Fruit fly (Drosophila melanogaster): ENCODE data around the gene CG42675.

CG42675 gene

dm6 chr3R:5791497-5791896 is 21.9 kb upstream of the CG42675 start, which contains the start of gene Hpf1 (continued):
- peak; percentile 73 for TF ChIP-seq CG4360 (GFP tag; IDR thresholded peaks at IDR 0.05)
- peak; percentile 99 for TF ChIP-seq gro (GFP tag; optimal IDR thresholded peaks at IDR 0.05)
- peak; percentile 96 for TF ChIP-seq CG17328 (GFP tag; IDR thresholded peaks at IDR 0.05)
- peak; percentile 84 for TF ChIP-seq CG2116 (GFP tag; optimal IDR thresholded peaks at IDR 0.05)
- peak; percentile 97 for TF ChIP-seq CG1603 (tag; optimal IDR thresholded peaks at IDR 0.05)
- TF ChIP-seq D19A (tag; optimal IDR thresholded peaks at IDR 0.05): peak; percentile 94
- peak; percentile 51 for TF ChIP-seq pfk (GFP tag; optimal IDR thresholded peaks at IDR 0.05)
- no peak for TF ChIP-seq mld (GFP tag; IDR thresholded peaks at IDR 0.05; ENCODE audit: partially characterized antibody)
- peak; percentile 97 for TF ChIP-seq CG10267 (tag; optimal IDR thresholded peaks at IDR 0.05)
- TF ChIP-seq CG18011 (GFP tag; optimal IDR thresholded peaks at IDR 0.05): peak; percentile 92
- peak; percentile 98 for TF ChIP-seq maf-S (GFP tag; optimal IDR thresholded peaks at IDR 0.05)
- peak; percentile 99 for TF ChIP-seq Ptx1 (GFP tag; IDR thresholded peaks at IDR 0.05)
- TF ChIP-seq CG30403 (GFP tag; optimal IDR thresholded peaks at IDR 0.05): peak; percentile 99
- TF ChIP-seq CG11723 (GFP tag; optimal IDR thresholded peaks at IDR 0.05): peak; percentile 95
- TF ChIP-seq CG10147 (GFP tag; optimal IDR thresholded peaks at IDR 0.05): peak; percentile 98
- TF ChIP-seq CG31224 (GFP tag; IDR thresholded peaks at IDR 0.05): peak; percentile 95
- TF ChIP-seq odd (GFP tag; optimal IDR thresholded peaks at IDR 0.05): peak; percentile 96
- peak; percentile 97 to 99 for TF ChIP-seq Pdp1 (GFP tag; optimal IDR thresholded peaks at IDR 0.05)
- peak in 1 of 3 experiments; percentile 96 for TF ChIP-seq lola (GFP tag; optimal IDR thresholded peaks at IDR 0.05)
- peak; percentile 98 for TF ChIP-seq lmd (GFP tag; IDR thresholded peaks at IDR 0.05)
- peak; percentile 98 for TF ChIP-seq Camta (GFP tag; optimal IDR thresholded peaks at IDR 0.05)
- TF ChIP-seq vvl (GFP tag; IDR thresholded peaks at IDR 0.05): peak; percentile 98
- TF ChIP-seq CG7745 (tag; optimal IDR thresholded peaks at IDR 0.05): peak; percentile 58
- TF ChIP-seq hth (optimal IDR thresholded peaks at IDR 0.05): no peak
- TF ChIP-seq slp2 (GFP tag; optimal IDR thresholded peaks at IDR 0.05): peak; percentile 96
- TF ChIP-seq Sin3A (optimal IDR thresholded peaks at IDR 0.05): no peak
- TF ChIP-seq Neu2 (GFP tag; optimal IDR thresholded peaks at IDR 0.05; ENCODE audit: borderline replicate concordance): peak; percentile 92
- peak; percentile 99 for TF ChIP-seq seq (GFP tag; IDR thresholded peaks at IDR 0.05)
- peak; percentile 99 for TF ChIP-seq CG11695 (GFP tag; IDR thresholded peaks at IDR 0.05)
- TF ChIP-seq MTF-1 (GFP tag; optimal IDR thresholded peaks at IDR 0.05; ENCODE audit: borderline replicate concordance): peak; percentile 90
- peak; percentile 73 for TF ChIP-seq Dip2 (GFP tag; IDR thresholded peaks at IDR 0.05)
- peak; percentile 92 for TF ChIP-seq ro (GFP tag; IDR thresholded peaks at IDR 0.05)
- TF ChIP-seq zen (tag; optimal IDR thresholded peaks at IDR 0.05): peak; percentile 97
- TF ChIP-seq CG8290 (GFP tag; optimal IDR thresholded peaks at IDR 0.05): peak; percentile 92
- peak; percentile 82 to 98 for TF ChIP-seq CG8290 (tag; optimal IDR thresholded peaks at IDR 0.05)
- TF ChIP-seq CG34224 (GFP tag; IDR thresholded peaks at IDR 0.05; ENCODE audit: partially characterized antibody): no peak
- TF ChIP-seq CG30020 (tag; optimal IDR thresholded peaks at IDR 0.05): peak; percentile 85
- TF ChIP-seq CG18764 (GFP tag; optimal IDR thresholded peaks at IDR 0.05): peak; percentile 97
- peak; percentile 97 for TF ChIP-seq Dek (tag; optimal IDR thresholded peaks at IDR 0.05)
- peak; percentile 98 for TF ChIP-seq CG31441 (GFP tag; IDR thresholded peaks at IDR 0.05)
- TF ChIP-seq Lhr (GFP tag; optimal IDR thresholded peaks at IDR 0.05): peak; percentile 93
- TF ChIP-seq lilli (GFP tag; optimal IDR thresholded peaks at IDR 0.05): peak; percentile 99
- TF ChIP-seq sima (GFP tag; optimal IDR thresholded peaks at IDR 0.05): peak; percentile 94
- peak; percentile 90 for TF ChIP-seq CG17186 (GFP tag; optimal IDR thresholded peaks at IDR 0.05)
- no peak for TF ChIP-seq eve (GFP tag; optimal IDR thresholded peaks at IDR 0.05)
- TF ChIP-seq pita (GFP tag; optimal IDR thresholded peaks at IDR 0.05): no peak
- TF ChIP-seq CG16815 (GFP tag; optimal IDR thresholded peaks at IDR 0.05): peak; percentile 98
- peak; percentile 97 for TF ChIP-seq CG5245 (GFP tag; optimal IDR thresholded peaks at IDR 0.05)
- peak; percentile 98 for TF ChIP-seq BtbVII (GFP tag; optimal IDR thresholded peaks at IDR 0.05)
- peak; percentile 98 for TF ChIP-seq CG1647 (GFP tag; optimal IDR thresholded peaks at IDR 0.05)
- TF ChIP-seq ems (GFP tag; optimal IDR thresholded peaks at IDR 0.05): peak; percentile 99
